Fruit fly (Drosophila melanogaster): ENCODE data around the gene CG3309.

Gene CG3309

dm6 chrX:5329266-5329898, at the start of gene CG3309, which contains the start of gene XRCC1 (continued):
- peak; percentile 22 for TF ChIP-seq YL-1 (GFP tag; optimal IDR thresholded peaks at IDR 0.05)
- TF ChIP-seq so (GFP tag; IDR thresholded peaks at IDR 0.05), result no peak
- TF ChIP-seq Xrp1 (GFP tag; IDR thresholded peaks at IDR 0.05), result peak; percentile 52; the same call in 1 of the 2 replicates
- TF ChIP-seq vvl (GFP tag; IDR thresholded peaks at IDR 0.05), result peak; percentile 69
- no peak for TF ChIP-seq CG3163 (GFP tag; optimal IDR thresholded peaks at IDR 0.05)
- TF ChIP-seq Dbx (GFP tag; IDR thresholded peaks at IDR 0.05), result peak; percentile 64; the same call in 2 of the 3 replicates
- no peak; the same call in 1 of the 2 replicates for TF ChIP-seq CG32767 (GFP tag; IDR thresholded peaks at IDR 0.05)
- peak; percentile 47 for TF ChIP-seq CG17829 (tag; optimal IDR thresholded peaks at IDR 0.05)
- TF ChIP-seq Elba2 (GFP tag; optimal IDR thresholded peaks at IDR 0.05), result peak; percentile 20
- no peak for TF ChIP-seq CG11696 (GFP tag; IDR thresholded peaks at IDR 0.05)
- TF ChIP-seq fd102C (GFP tag; optimal IDR thresholded peaks at IDR 0.05), result no peak
- no peak for TF ChIP-seq CG11695 (GFP tag; IDR thresholded peaks at IDR 0.05)
- TF ChIP-seq slou (GFP tag; optimal IDR thresholded peaks at IDR 0.05), result no peak
- no peak for TF ChIP-seq Atf-2 (GFP tag; optimal IDR thresholded peaks at IDR 0.05)
- no peak for TF ChIP-seq jing (GFP tag; optimal IDR thresholded peaks at IDR 0.05)
- 0 out of 2 replicates have a peak, but pooled peaks have one; percentile 7 for TF ChIP-seq CG11247 (GFP tag; IDR thresholded peaks at IDR 0.05)
- peak; percentile 6 for TF ChIP-seq tap (tag; optimal IDR thresholded peaks at IDR 0.05)
- TF ChIP-seq fd64A (GFP tag; optimal IDR thresholded peaks at IDR 0.05), result no peak
- TF ChIP-seq tup (GFP tag; optimal IDR thresholded peaks at IDR 0.05), result no peak
- 0 out of 3 replicates have a peak, but pooled peaks have one; percentile 25 for TF ChIP-seq CG2889 (GFP tag; IDR thresholded peaks at IDR 0.05)
- 0 out of 2 replicates have a peak, but pooled peaks have one; percentile 30 for TF ChIP-seq Dref (GFP tag; IDR thresholded peaks at IDR 0.05)
- peak; percentile 55; the same call in 1 of the 2 replicates for TF ChIP-seq ara (GFP tag; IDR thresholded peaks at IDR 0.05)
- TF ChIP-seq CG15269 (tag; optimal IDR thresholded peaks at IDR 0.05), result peak; percentile 50
- TF ChIP-seq CG10274 (GFP tag; optimal IDR thresholded peaks at IDR 0.05), result no peak
- TF ChIP-seq Drgx (GFP tag; IDR thresholded peaks at IDR 0.05), result 0 out of 2 replicates have a peak, but pooled peaks have one; percentile 36
- TF ChIP-seq Fer2 (tag; optimal IDR thresholded peaks at IDR 0.05), result peak; percentile 4
- TF ChIP-seq CG3838 (GFP tag; optimal IDR thresholded peaks at IDR 0.05), result no peak
- peak; percentile 84 for TF ChIP-seq CG6791 (GFP tag; IDR thresholded peaks at IDR 0.05; ENCODE audit: partially characterized antibody)
- TF ChIP-seq CG3407 (GFP tag; optimal IDR thresholded peaks at IDR 0.05), result peak; percentile 7
- peak; percentile 8 for TF ChIP-seq psq (GFP tag; optimal IDR thresholded peaks at IDR 0.05)
- no peak for TF ChIP-seq sens-2 (GFP tag; IDR thresholded peaks at IDR 0.05)
- TF ChIP-seq nerfin-2 (GFP tag; IDR thresholded peaks at IDR 0.05; ENCODE audit: partially characterized antibody), result peak; percentile 71
- peak; percentile 47 for TF ChIP-seq unpg (GFP tag; optimal IDR thresholded peaks at IDR 0.05)
- 0 out of 2 replicates have a peak, but pooled peaks have one; percentile 5 for TF ChIP-seq E2f2 (GFP tag; IDR thresholded peaks at IDR 0.05)
- no peak for TF ChIP-seq CG14965 (GFP tag; optimal IDR thresholded peaks at IDR 0.05; ENCODE audit: borderline replicate concordance)
- TF ChIP-seq CG1602 (GFP tag; optimal IDR thresholded peaks at IDR 0.05), result peak; percentile 23
- no peak for TF ChIP-seq CG1647 (GFP tag; optimal IDR thresholded peaks at IDR 0.05)
- peak; percentile 86 for TF ChIP-seq Doc3 (GFP tag; IDR thresholded peaks at IDR 0.05; ENCODE audit: partially characterized antibody)
- TF ChIP-seq fru (optimal IDR thresholded peaks at IDR 0.05), result no peak
- TF ChIP-seq Sox100B (GFP tag; optimal IDR thresholded peaks at IDR 0.05), result no peak
- TF ChIP-seq CG17612 (GFP tag; IDR thresholded peaks at IDR 0.05), result no peak
- no peak for TF ChIP-seq CG11560 (tag; IDR thresholded peaks at IDR 0.05)
- TF ChIP-seq CG8281 (tag; optimal IDR thresholded peaks at IDR 0.05), result no peak
- TF ChIP-seq CG7786 (GFP tag; optimal IDR thresholded peaks at IDR 0.05), result no peak
- peak; percentile 51; the same call in 1 of the 2 replicates for TF ChIP-seq klu (GFP tag; IDR thresholded peaks at IDR 0.05)
- no peak for TF ChIP-seq D19B (GFP tag; optimal IDR thresholded peaks at IDR 0.05)
- no peak for TF ChIP-seq CrebB (tag; optimal IDR thresholded peaks at IDR 0.05)
- no peak for TF ChIP-seq Ravus (GFP tag; IDR thresholded peaks at IDR 0.05)
- peak; percentile 5 for TF ChIP-seq Deaf1 (tag; optimal IDR thresholded peaks at IDR 0.05)
- no peak for TF ChIP-seq sc (optimal IDR thresholded peaks at IDR 0.05)
- TF ChIP-seq sc (GFP tag; optimal IDR thresholded peaks at IDR 0.05), result no peak
